Fruit fly (Drosophila melanogaster): ENCODE data around the gene GC2.
A peak's percentile ranks its signal among the peaks of the same experiment; 100 is the strongest.

GC2 gene

DNA sequence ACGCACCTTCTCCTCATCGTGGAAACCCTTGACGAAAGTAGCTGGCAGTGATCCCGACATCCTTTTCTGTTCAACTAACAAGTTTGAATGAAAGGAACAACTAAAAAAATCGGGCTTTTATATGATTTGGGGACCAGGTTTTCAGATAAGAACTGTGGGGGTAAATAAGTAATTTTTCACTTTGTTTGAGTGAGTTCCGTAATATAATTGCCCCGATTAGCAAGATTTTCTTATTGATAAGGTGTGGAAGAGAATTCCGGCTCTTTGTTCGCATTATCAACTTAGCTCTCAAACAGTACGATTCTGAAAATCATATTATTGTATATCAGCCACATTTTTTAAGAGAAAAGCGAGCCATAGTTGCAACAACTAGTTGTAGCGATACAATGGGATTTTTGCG, 10.5 kb downstream of the GC2 start, which contains the start of gene CG12224:
TSS of gene CG12224 (minus strand) at position 101 of the 400 bp plus-strand sequence.
- TF ChIP-seq CrebA (GFP tag; optimal IDR thresholded peaks at IDR 0.05; ENCODE audit: borderline replicate concordance) (no peak), Myc (optimal IDR thresholded peaks at IDR 0.05) (no peak)

- TF ChIP-seq tai (GFP tag; optimal IDR thresholded peaks at IDR 0.05): no peak
- peak; percentile 21 for TF ChIP-seq CrebA (GFP tag; optimal IDR thresholded peaks at IDR 0.05; ENCODE audit: borderline replicate concordance)
These were observed 11.1 kb downstream of the GC2 start for dm6 chr3R:11982547-11982946.

- TF ChIP-seq psq (GFP tag; optimal IDR thresholded peaks at IDR 0.05) (no peak), sage (GFP tag; optimal IDR thresholded peaks at IDR 0.05) (peak; percentile 16)
These were observed 12.9 kb downstream of the GC2 start, which contains the start of gene CG3397 for dm6 chr3R:11984441-11984840. Gene CG3397, minus strand, starts transcription at chr3R:11984541.

DNA sequence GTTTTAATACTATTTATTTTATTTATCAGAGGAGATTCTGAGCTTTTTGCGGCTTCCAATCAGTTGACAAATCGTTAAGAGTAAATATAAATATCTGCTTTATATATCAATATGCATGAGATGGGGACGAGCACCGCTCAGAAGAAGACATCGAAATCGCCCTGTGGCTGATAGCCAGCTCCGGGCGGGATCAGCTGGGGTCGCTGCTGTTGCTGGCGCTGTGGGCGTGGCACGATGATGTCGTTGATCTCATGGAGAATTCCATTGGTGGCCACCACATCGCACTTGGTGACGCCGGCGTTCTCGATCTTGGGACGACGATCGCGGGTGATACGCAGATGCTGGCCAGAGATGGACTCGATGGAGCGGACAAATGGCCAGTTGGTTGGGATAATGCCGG, 13.4 kb downstream of the GC2 start:
- peak; percentile 48 for TF ChIP-seq Dif (GFP tag; optimal IDR thresholded peaks at IDR 0.05; ENCODE audit: partially characterized antibody)
- TF ChIP-seq Vsx2 (GFP tag; optimal IDR thresholded peaks at IDR 0.05; ENCODE audit: partially characterized antibody): no peak

DNA sequence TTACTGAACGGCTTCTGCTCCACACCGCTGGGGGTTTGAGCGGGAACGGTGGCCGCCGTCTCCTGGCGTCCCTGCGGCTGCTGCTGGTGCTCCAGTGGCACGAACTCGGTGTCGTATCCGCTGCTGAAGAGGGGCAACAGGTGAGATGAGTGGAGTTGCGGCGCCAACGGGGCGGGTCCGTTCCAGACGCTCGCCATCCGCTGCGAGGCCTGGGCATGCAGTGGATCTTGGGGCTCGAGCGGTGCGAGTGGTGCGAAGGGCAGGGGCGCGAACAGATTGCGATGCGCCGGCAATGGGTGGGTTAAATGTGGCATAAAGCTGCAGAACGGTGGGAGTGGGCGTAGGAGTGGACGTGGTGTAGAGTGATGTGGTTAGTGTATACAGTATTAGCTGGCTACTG, 17.7 kb downstream of the GC2 start:
- no peak for TF ChIP-seq N (GFP tag; optimal IDR thresholded peaks at IDR 0.05)
- TF ChIP-seq h (GFP tag; optimal IDR thresholded peaks at IDR 0.05): no peak

DNA sequence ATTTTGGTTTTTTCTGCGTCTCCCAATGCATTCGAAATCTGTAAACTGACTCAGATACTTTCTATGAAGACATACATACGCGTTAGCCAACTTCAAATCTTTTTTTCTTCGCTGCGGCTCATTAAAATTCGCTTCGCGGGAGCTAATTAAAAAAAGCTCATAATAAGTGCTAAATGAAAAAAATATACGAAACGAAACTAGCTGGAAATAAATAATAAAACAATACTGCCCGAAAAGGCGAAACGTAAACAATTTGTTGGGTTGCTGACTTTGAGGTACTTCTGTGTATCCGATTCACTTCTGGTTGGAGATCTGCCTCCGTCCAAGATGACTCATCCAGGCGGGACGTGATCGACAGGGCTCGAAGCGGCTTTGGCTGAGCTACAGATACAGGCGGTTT, 18.5 kb downstream of the GC2 start:
- no peak for TF ChIP-seq dsf (GFP tag; optimal IDR thresholded peaks at IDR 0.05; ENCODE audit: borderline replicate concordance)

DNA sequence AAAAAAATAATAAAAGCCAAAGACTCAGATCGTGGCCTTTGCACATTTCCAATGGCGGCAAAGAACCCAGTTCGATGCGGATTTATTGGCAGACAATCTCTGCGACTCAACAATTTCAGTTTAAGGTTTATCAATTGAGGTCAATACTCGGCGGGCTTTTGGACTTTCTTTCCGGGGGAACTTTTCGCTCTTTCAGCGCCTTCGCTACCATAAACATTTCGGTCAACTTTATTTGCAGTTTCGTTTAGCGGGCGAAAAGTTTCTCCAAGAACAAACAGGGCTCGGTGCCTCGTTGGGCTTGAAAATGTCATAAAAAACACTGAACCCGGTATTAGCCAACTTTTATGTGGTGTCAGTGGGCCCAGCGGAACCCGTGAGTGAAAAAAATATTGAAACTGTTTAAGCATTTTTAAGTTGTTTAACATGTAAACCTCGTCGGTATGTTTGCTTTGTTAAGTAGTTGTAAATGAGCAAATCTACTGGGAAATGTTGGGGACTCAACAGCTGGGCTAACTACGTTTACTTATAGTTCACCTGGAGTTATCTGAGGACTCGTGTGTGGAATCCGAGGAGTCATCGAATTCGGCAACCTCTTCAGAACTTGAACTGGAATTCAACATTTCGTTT, 20.2 kb downstream of the GC2 start:
- TF ChIP-seq Hnf4 (GFP tag; optimal IDR thresholded peaks at IDR 0.05) (no peak), brk (GFP tag; optimal IDR thresholded peaks at IDR 0.05) (no peak), Rel (GFP tag; optimal IDR thresholded peaks at IDR 0.05) (no peak), Rel (tag; optimal IDR thresholded peaks at IDR 0.05) (peak; percentile 59), sv (GFP tag; optimal IDR thresholded peaks at IDR 0.05) (no peak), Dfd (GFP tag; optimal IDR thresholded peaks at IDR 0.05) (no peak)

- TF ChIP-seq Hnf4 (GFP tag; optimal IDR thresholded peaks at IDR 0.05) (no peak), fru (GFP tag; optimal IDR thresholded peaks at IDR 0.05) (peak; percentile 58), ey (GFP tag; optimal IDR thresholded peaks at IDR 0.05) (no peak), Rel (GFP tag; optimal IDR thresholded peaks at IDR 0.05) (no peak), Rel (tag; optimal IDR thresholded peaks at IDR 0.05) (no peak), woc (GFP tag; optimal IDR thresholded peaks at IDR 0.05) (no peak), foxo (GFP tag; optimal IDR thresholded peaks at IDR 0.05) (no peak), GATAd (GFP tag; optimal IDR thresholded peaks at IDR 0.05) (no peak), CrebA (GFP tag; optimal IDR thresholded peaks at IDR 0.05; ENCODE audit: borderline replicate concordance) (no peak), Sp1 (GFP tag; optimal IDR thresholded peaks at IDR 0.05) (no peak), dmrt93B (GFP tag; optimal IDR thresholded peaks at IDR 0.05) (no peak), Mio (GFP tag; optimal IDR thresholded peaks at IDR 0.05) (no peak), N (GFP tag; optimal IDR thresholded peaks at IDR 0.05) (no peak), dsf (GFP tag; optimal IDR thresholded peaks at IDR 0.05; ENCODE audit: borderline replicate concordance) (no peak), Dif (GFP tag; optimal IDR thresholded peaks at IDR 0.05; ENCODE audit: partially characterized antibody) (no peak), psq (GFP tag; optimal IDR thresholded peaks at IDR 0.05) (no peak), h (GFP tag; optimal IDR thresholded peaks at IDR 0.05) (peak; percentile 4), CG32264 (GFP tag; optimal IDR thresholded peaks at IDR 0.05) (no peak), br (GFP tag; optimal IDR thresholded peaks at IDR 0.05) (peak; percentile 6), lola (GFP tag; optimal IDR thresholded peaks at IDR 0.05) (no peak), Dfd (GFP tag; optimal IDR thresholded peaks at IDR 0.05) (no peak), pan (optimal IDR thresholded peaks at IDR 0.05) (no peak), Abd-B (GFP tag; optimal IDR thresholded peaks at IDR 0.05) (no peak), Hr78 (GFP tag; optimal IDR thresholded peaks at IDR 0.05) (no peak), tai (GFP tag; optimal IDR thresholded peaks at IDR 0.05) (peak; percentile 18), Myc (optimal IDR thresholded peaks at IDR 0.05) (no peak), CG9705 (GFP tag; optimal IDR thresholded peaks at IDR 0.05) (no peak), Jra (GFP tag; optimal IDR thresholded peaks at IDR 0.05) (peak; percentile 14), jim (GFP tag; optimal IDR thresholded peaks at IDR 0.05) (no peak), sage (GFP tag; optimal IDR thresholded peaks at IDR 0.05) (no peak), OdsH (GFP tag; optimal IDR thresholded peaks at IDR 0.05) (no peak)
These were observed 21.6 kb downstream of the GC2 start, which contains the start of gene mfas for dm6 chr3R:11992934-11993670. Gene mfas, minus strand, starts transcription at chr3R:11993315.
